Fruit fly (Drosophila melanogaster) whole organism, embryonic: ENCODE data around the gene CG11726.

ENCODE experiments used
- Awh ChIP-seq: fragments of 200-800 bp; sonication (Bioruptor generic); IDR thresholded peaks from 2 replicates; pipeline ENCODE4, ENCODE4 v1.3.6; 2022; ENCODE audit warnings: missing biosample characterization, missing genetic modification characterization
- BtbVII ChIP-seq: fragments of 200-800 bp; sonication (Bioruptor generic); optimal IDR thresholded peaks from 3 replicates; lab custom pipeline; 2017; ENCODE audit warnings: missing biosample characterization, mild to moderate bottlenecking, missing genetic modification characterization
- CG12236 ChIP-seq: fragments of 200-800 bp; sonication (Bioruptor generic); optimal IDR thresholded peaks from 2 replicates; lab custom pipeline; 2016; ENCODE audit warnings: missing biosample characterization, missing genetic modification characterization
- CG13894 ChIP-seq: fragments of 200-800 bp; sonication (Bioruptor generic); optimal IDR thresholded peaks from 3 replicates; lab custom pipeline; 2018; ENCODE audit warnings: missing biosample characterization, mild to moderate bottlenecking, missing genetic modification characterization, moderate library complexity
- CG15011 ChIP-seq: fragments of 200-800 bp; sonication (Bioruptor generic); optimal IDR thresholded peaks from 3 replicates; lab custom pipeline; 2018; ENCODE audit warnings: missing biosample characterization, mild to moderate bottlenecking, missing genetic modification characterization
- CG17612 ChIP-seq: fragments of 200-800 bp; sonication (Bioruptor generic); IDR thresholded peaks from 2 replicates; pipeline ENCODE4 v1.3.6; 2022; ENCODE audit warnings: missing biosample characterization, missing genetic modification characterization
- CG18262 ChIP-seq: fragments of 200-800 bp; optimal IDR thresholded peaks from 3 replicates; lab custom pipeline; 2019; ENCODE audit warnings: missing biosample characterization, mild to moderate bottlenecking, missing genetic modification characterization, moderate library complexity
- CG2120 ChIP-seq: fragments of 200-800 bp; sonication (Bioruptor generic); optimal IDR thresholded peaks from 3 replicates; lab custom pipeline; 2016; ENCODE audit warnings: missing biosample characterization, missing genetic modification characterization
- CG30403 ChIP-seq: fragments of 200-800 bp; sonication (Bioruptor generic); optimal IDR thresholded peaks from 3 replicates; lab custom pipeline; 2016; ENCODE audit warnings: missing biosample characterization, missing genetic modification characterization
- CG34422 ChIP-seq: fragments of 200-800 bp; sonication (Bioruptor generic); IDR thresholded peaks from 3 replicates; pipeline ENCODE4 v1.3.6; 2022; ENCODE audit warnings: missing biosample characterization, missing genetic modification characterization
- CG7963 ChIP-seq: fragments of 200-800 bp; sonication (Bioruptor generic); IDR thresholded peaks from 3 replicates; pipeline ENCODE4 v1.3.6; 2022; ENCODE audit warnings: missing biosample characterization, missing genetic modification characterization; ENCODE audit not compliant: partially characterized antibody
- CG8290 ChIP-seq, 3 experiments: fragments of 200-800 bp; sonication (Bioruptor generic); optimal IDR thresholded peaks; 2 replicates each; lab custom pipeline; 2016 to 2019; ENCODE audit warnings: missing biosample characterization in 3 of 3, missing genetic modification characterization in 3 of 3, mild to moderate bottlenecking in 2 of 3, moderate library complexity in 1 of 3
- CG8388 ChIP-seq: fragments of 200-800 bp; sonication (Bioruptor generic); optimal IDR thresholded peaks from 2 replicates; lab custom pipeline; 2019; ENCODE audit warnings: missing biosample characterization, mild to moderate bottlenecking, missing genetic modification characterization, moderate library complexity
- CG9797 ChIP-seq: fragments of 200-800 bp; sonication (Bioruptor generic); optimal IDR thresholded peaks from 3 replicates; lab custom pipeline; 2018; ENCODE audit warnings: missing biosample characterization, mild to moderate bottlenecking, missing genetic modification characterization
- CTCF ChIP-seq: fragments of 200-800 bp; sonication (Bioruptor generic); optimal IDR thresholded peaks from 2 replicates; lab custom pipeline; 2017; ENCODE audit warnings: missing biosample characterization, mild to moderate bottlenecking, missing genetic modification characterization, moderate library complexity
- Dbx ChIP-seq: fragments of 200-800 bp; sonication (Bioruptor generic); IDR thresholded peaks from 3 replicates; pipeline ENCODE4 v1.3.6; 2022; ENCODE audit warnings: missing biosample characterization, missing genetic modification characterization
- GATAe ChIP-seq: fragments of 200-800 bp; sonication (Bioruptor generic); conservative IDR thresholded peaks from 2 replicates; pipeline ENCODE4 v1.3.6; 2022; ENCODE audit warnings: missing biosample characterization, missing genetic modification characterization
- HmgZ ChIP-seq: fragments of 200-800 bp; sonication (Bioruptor generic); optimal IDR thresholded peaks from 2 replicates; lab custom pipeline; 2018; ENCODE audit warnings: missing biosample characterization, mild to moderate bottlenecking, missing genetic modification characterization
- Hmr ChIP-seq: fragments of 200-800 bp; sonication (Bioruptor generic); optimal IDR thresholded peaks from 3 replicates; lab custom pipeline; 2017; ENCODE audit warnings: mild to moderate bottlenecking, missing biosample characterization, missing genetic modification reagents, missing genetic modification characterization
- Hr3 ChIP-seq: fragments of 200-800 bp; sonication (Bioruptor generic); optimal IDR thresholded peaks from 3 replicates; lab custom pipeline; 2016; ENCODE audit warnings: missing biosample characterization, missing genetic modification characterization
- Lhr ChIP-seq: fragments of 200-800 bp; sonication (Bioruptor generic); optimal IDR thresholded peaks from 3 replicates; lab custom pipeline; 2017; ENCODE audit warnings: mild to moderate bottlenecking, missing biosample characterization, missing genetic modification reagents, missing genetic modification characterization
- MBD-R2 ChIP-seq: fragments of 200-800 bp; sonication (Bioruptor generic); IDR thresholded peaks from 2 replicates; pipeline ENCODE4 v1.3.6; 2022; ENCODE audit warnings: missing biosample characterization, missing genetic modification characterization
- Oli ChIP-seq: fragments of 200-800 bp; sonication (Bioruptor generic); optimal IDR thresholded peaks from 2 replicates; lab custom pipeline; 2018; ENCODE audit warnings: missing biosample characterization, mild to moderate bottlenecking, missing genetic modification characterization, moderate library complexity
- Ptx1 ChIP-seq: fragments of 200-800 bp; sonication (Bioruptor generic); IDR thresholded peaks from 2 replicates; pipeline ENCODE4 v1.3.6; 2022; ENCODE audit warnings: missing biosample characterization, missing genetic modification characterization
- ap ChIP-seq: fragments of 200-800 bp; sonication (Bioruptor generic); IDR thresholded peaks from 2 replicates; pipeline ENCODE4 v1.3.6; 2022; ENCODE audit warnings: missing biosample characterization, missing genetic modification characterization
- caup ChIP-seq: fragments of 200-800 bp; sonication (Bioruptor generic); optimal IDR thresholded peaks from 3 replicates; lab custom pipeline; 2017; ENCODE audit warnings: missing biosample characterization, mild to moderate bottlenecking, missing genetic modification characterization, moderate library complexity; ENCODE audit not compliant: severe bottlenecking
- croc ChIP-seq: fragments of 200-800 bp; sonication (Bioruptor generic); conservative IDR thresholded peaks from 3 replicates; pipeline ENCODE4 v1.3.6; 2022; ENCODE audit warnings: missing biosample characterization, missing genetic modification characterization
- cwo ChIP-seq: fragments of 200-800 bp; sonication (Bioruptor generic); optimal IDR thresholded peaks from 3 replicates; lab custom pipeline; 2017; ENCODE audit warnings: missing biosample characterization, missing genetic modification characterization, mild to moderate bottlenecking, moderate library complexity, missing genetic modification reagents
- dimm ChIP-seq: fragments of 200-800 bp; sonication (Bioruptor generic); IDR thresholded peaks from 2 replicates; pipeline ENCODE4 v1.3.6; 2022; ENCODE audit warnings: missing biosample characterization, missing genetic modification characterization
- dmrt99B ChIP-seq: fragments of 200-800 bp; sonication (Bioruptor generic); optimal IDR thresholded peaks from 2 replicates; lab custom pipeline; 2018; ENCODE audit warnings: missing biosample characterization, mild to moderate bottlenecking, missing genetic modification characterization, moderate library complexity
- fu2 ChIP-seq: fragments of 200-800 bp; sonication (Bioruptor generic); optimal IDR thresholded peaks from 2 replicates; lab custom pipeline; 2016; ENCODE audit warnings: missing biosample characterization, missing genetic modification characterization
- gsb ChIP-seq: fragments of 200-800 bp; sonication (Bioruptor generic); IDR thresholded peaks from 2 replicates; pipeline ENCODE4 v1.3.6; 2022; ENCODE audit warnings: missing biosample characterization, missing genetic modification characterization
- hbn ChIP-seq: fragments of 200-800 bp; sonication (Bioruptor generic); IDR thresholded peaks from 2 replicates; pipeline ENCODE4 v1.3.6; 2022; ENCODE audit warnings: missing biosample characterization, missing genetic modification characterization; ENCODE audit not compliant: partially characterized antibody
- jigr1 ChIP-seq: fragments of 200-800 bp; sonication (Bioruptor generic); IDR thresholded peaks from 3 replicates; pipeline ENCODE4 v1.3.6; 2022; ENCODE audit warnings: missing biosample characterization, missing genetic modification characterization
- ken ChIP-seq: fragments of 200-800 bp; sonication (Bioruptor generic); IDR thresholded peaks from 3 replicates; pipeline ENCODE4 v1.3.6; 2022; ENCODE audit warnings: missing biosample characterization, missing genetic modification characterization
- lab ChIP-seq: fragments of 200-800 bp; sonication (Bioruptor generic); optimal IDR thresholded peaks from 3 replicates; lab custom pipeline; 2017; ENCODE audit warnings: missing biosample characterization, missing genetic modification characterization, mild to moderate bottlenecking, moderate library complexity, missing genetic modification reagents
- lilli ChIP-seq: fragments of 200-800 bp; sonication (Bioruptor generic); optimal IDR thresholded peaks from 3 replicates; lab custom pipeline; 2016; ENCODE audit warnings: missing biosample characterization, missing genetic modification characterization
- lmd ChIP-seq: fragments of 200-800 bp; sonication (Bioruptor generic); IDR thresholded peaks from 2 replicates; pipeline ENCODE4 v1.3.6; 2022; ENCODE audit warnings: missing biosample characterization, missing genetic modification characterization
- lola ChIP-seq, 3 experiments: fragments of >200 bp in 2 of 3; fragments of 200-800 bp in 1 of 3; sonication (Bioruptor generic) in 1 of 3; optimal IDR thresholded peaks; 2 replicates each; lab custom pipeline; 2017 to 2019; ENCODE audit warnings: missing biosample characterization in 3 of 3, missing genetic modification characterization in 3 of 3, mild to moderate bottlenecking in 1 of 3, moderate library complexity in 1 of 3
- nerfin-1 ChIP-seq: fragments of 200-800 bp; sonication (Bioruptor generic); optimal IDR thresholded peaks from 3 replicates; lab custom pipeline; 2019; ENCODE audit warnings: missing biosample characterization, mild to moderate bottlenecking, missing genetic modification characterization, moderate library complexity
- nmo ChIP-seq: fragments of 200-800 bp; sonication (Bioruptor generic); optimal IDR thresholded peaks from 2 replicates; lab custom pipeline; 2018; ENCODE audit warnings: missing biosample characterization, mild to moderate bottlenecking, missing genetic modification characterization, moderate library complexity
- phol ChIP-seq: fragments of 200-800 bp; sonication (Bioruptor generic); optimal IDR thresholded peaks from 3 replicates; lab custom pipeline; 2018; ENCODE audit warnings: missing biosample characterization, mild to moderate bottlenecking, missing genetic modification characterization, moderate library complexity
- pum ChIP-seq: fragments of 200-800 bp; sonication (Bioruptor generic); optimal IDR thresholded peaks from 2 replicates; lab custom pipeline; 2016; ENCODE audit warnings: missing biosample characterization, missing genetic modification characterization
- scrt ChIP-seq: fragments of 200-800 bp; sonication (Bioruptor generic); optimal IDR thresholded peaks from 2 replicates; lab custom pipeline; 2018; ENCODE audit warnings: missing biosample characterization, mild to moderate bottlenecking, missing genetic modification characterization, moderate library complexity
- tll ChIP-seq, 2 experiments: fragments of 200-800 bp in 1 of 2; fragments of >200 bp in 1 of 2; sonication (Bioruptor generic) in 1 of 2; optimal IDR thresholded peaks; 2 replicates each; lab custom pipeline; 2017 to 2019; ENCODE audit warnings: missing biosample characterization in 2 of 2, missing genetic modification characterization in 2 of 2, mild to moderate bottlenecking in 1 of 2, moderate library complexity in 1 of 2
- tx ChIP-seq: fragments of 200-800 bp; sonication (Bioruptor generic); optimal IDR thresholded peaks from 2 replicates; lab custom pipeline; 2016; ENCODE audit warnings: missing biosample characterization, missing genetic modification characterization
- wek ChIP-seq: fragments of 200-800 bp; sonication (Bioruptor generic); optimal IDR thresholded peaks from 3 replicates; lab custom pipeline; 2018; ENCODE audit warnings: missing biosample characterization, mild to moderate bottlenecking, missing genetic modification characterization, moderate library complexity
- yki ChIP-seq: fragments of >200 bp; optimal IDR thresholded peaks from 3 replicates; lab custom pipeline; 2018
- z ChIP-seq: fragments of 200-800 bp; sonication (Bioruptor generic); IDR thresholded peaks from 3 replicates; pipeline ENCODE4 v1.3.6; 2022; ENCODE audit warnings: missing biosample characterization, missing genetic modification characterization
- zen2 ChIP-seq: fragments of 200-800 bp; sonication (Bioruptor generic); IDR thresholded peaks from 3 replicates; pipeline ENCODE4 v1.3.6; 2022; ENCODE audit warnings: missing biosample characterization, missing genetic modification characterization; ENCODE audit not compliant: partially characterized antibody

Gene CG11726

dm6 chr3L:11375304-11375703 lies 19.2 kb upstream of the CG11726 start (continued):
- TF ChIP-seq Dbx (GFP tag; lab: Robert Waterston, UW) (no peak), Hmr (GFP tag; lab: Kevin White, UChicago) (no peak), jigr1 (GFP tag; lab: Robert Waterston, UW) (no peak), Awh (GFP tag; lab: Robert Waterston, UW) (no peak; the same call in 1 of the 2 replicates), scrt (peak; percentile 25), CTCF (GFP tag; lab: Kevin White, UChicago) (peak; percentile 26), CG9797 (GFP tag; lab: Kevin White, UChicago) (no peak), MBD-R2 (peak; percentile 33; the same call in 1 of the 2 replicates), CG34422 (GFP tag; lab: Robert Waterston, UW) (peak; percentile 54; the same call in 1 of the 3 replicates), CG8388 (GFP tag; lab: Kevin White, UChicago) (peak; percentile 86), CG12236 (GFP tag; lab: Kevin White, UChicago) (peak; percentile 11), CG8290 (GFP tag; optimal IDR thresholded peaks at IDR 0.05; lab: Kevin White, UChicago) (peak; percentile 30), CG8290 (tag; optimal IDR thresholded peaks at IDR 0.05; lab: Kevin White, UChicago) (peak in 1 of 2 experiments; percentile 59), dmrt99B (tag; lab: Kevin White, UChicago) (peak; percentile 74), zen2 (GFP tag; lab: Robert Waterston, UW) (no peak), CG15011 (GFP tag; lab: Kevin White, UChicago) (no peak), nmo (GFP tag; lab: Kevin White, UChicago) (peak; percentile 86), tll (GFP tag; optimal IDR thresholded peaks at IDR 0.05; lab: Kevin White, UChicago) (no peak), Oli (peak; percentile 76), GATAe (no peak), caup (GFP tag; lab: Kevin White, UChicago) (no peak), dimm (no peak), tx (GFP tag; lab: Kevin White, UChicago) (no peak), CG2120 (no peak), Ptx1 (GFP tag; lab: Robert Waterston, UW) (peak; percentile 42; the same call in 1 of the 2 replicates), BtbVII (no peak), nerfin-1 (peak; percentile 44), hbn (GFP tag; lab: Robert Waterston, UW) (no peak), fu2 (GFP tag; lab: Kevin White, UChicago) (no peak), HmgZ (no peak), lmd (peak; percentile 49), wek (GFP tag; lab: Kevin White, UChicago) (no peak), ken (GFP tag; lab: Robert Waterston, UW) (peak; percentile 54; the same call in 2 of the 3 replicates), Hr3 (GFP tag; lab: Kevin White, UChicago) (peak; percentile 58), lola (GFP tag; optimal IDR thresholded peaks at IDR 0.05; lab: Kevin White, UChicago) (peak in 1 of 3 experiments; percentile 86), lilli (peak; percentile 56), pum (GFP tag; lab: Kevin White, UChicago) (peak; percentile 47), gsb (GFP tag; lab: Robert Waterston, UW) (no peak), phol (tag; lab: Kevin White, UChicago) (peak; percentile 80), CG30403 (GFP tag; lab: Kevin White, UChicago) (peak; percentile 68), lab (GFP tag; lab: Kevin White, UChicago) (peak; percentile 59), ap (0 out of 2 replicates have a peak, but pooled peaks have one; percentile 3), croc (GFP tag; lab: Robert Waterston, UW) (peak; percentile 69), CG18262 (tag; lab: Kevin White, UChicago) (peak; percentile 90), yki (no peak), CG13894 (no peak), cwo (GFP tag; lab: Kevin White, UChicago) (no peak), CG17612 (GFP tag; lab: Robert Waterston, UW) (no peak), Lhr (GFP tag; lab: Kevin White, UChicago) (peak; percentile 33), z (GFP tag; lab: Robert Waterston, UW) (no peak; the same call in 2 of the 3 replicates), CG7963 (GFP tag; lab: Robert Waterston, UW) (no peak)
